Fruit fly (Drosophila melanogaster) whole organism, embryonic: ENCODE results near the gene CG13840.

ENCODE experiments used
- Adf1 ChIP-seq: fragments of 200-800 bp; sonication (Bioruptor generic); IDR thresholded peaks from 2 replicates; pipeline ENCODE4 v1.3.6; 2022; ENCODE audit warnings: missing biosample characterization, missing genetic modification characterization
- Atf3 ChIP-seq: fragments of 200-800 bp; sonication (Bioruptor generic); optimal IDR thresholded peaks from 3 replicates; lab custom pipeline; 2016; ENCODE audit warnings: missing biosample characterization, missing genetic modification characterization
- CG10147 ChIP-seq: fragments of 200-800 bp; sonication (Bioruptor generic); optimal IDR thresholded peaks from 2 replicates; lab custom pipeline; 2019; ENCODE audit warnings: missing biosample characterization, mild to moderate bottlenecking, missing genetic modification characterization, moderate library complexity
- CG10543 ChIP-seq: fragments of 200-800 bp; sonication (Bioruptor generic); optimal IDR thresholded peaks from 3 replicates; lab custom pipeline; 2017; ENCODE audit warnings: missing biosample characterization, mild to moderate bottlenecking, missing genetic modification characterization, moderate library complexity
- CG11504 ChIP-seq: fragments of 200-800 bp; sonication (Bioruptor generic); optimal IDR thresholded peaks from 3 replicates; lab custom pipeline; 2019; ENCODE audit warnings: missing biosample characterization, mild to moderate bottlenecking, missing genetic modification characterization, moderate library complexity
- CG11695 ChIP-seq: fragments of 200-800 bp; sonication (Bioruptor generic); IDR thresholded peaks from 3 replicates; pipeline ENCODE4 v1.3.6; 2022; ENCODE audit warnings: missing biosample characterization, missing genetic modification characterization
- CG12219 ChIP-seq: fragments of 200-800 bp; sonication (Bioruptor generic); optimal IDR thresholded peaks from 3 replicates; lab custom pipeline; 2018; ENCODE audit warnings: missing biosample characterization, mild to moderate bottlenecking, missing genetic modification characterization
- CG12659 ChIP-seq: fragments of 200-800 bp; sonication (Bioruptor generic); optimal IDR thresholded peaks from 3 replicates; lab custom pipeline; 2017; ENCODE audit warnings: mild to moderate bottlenecking, missing biosample characterization, missing genetic modification reagents, missing genetic modification characterization
- CG12744 ChIP-seq: fragments of 200-800 bp; sonication (Bioruptor generic); optimal IDR thresholded peaks from 2 replicates; lab custom pipeline; 2016; ENCODE audit warnings: missing biosample characterization, missing genetic modification characterization
- CG15514 ChIP-seq: fragments of 200-800 bp; sonication (Bioruptor generic); optimal IDR thresholded peaks from 3 replicates; lab custom pipeline; 2017; ENCODE audit warnings: missing biosample characterization, missing genetic modification characterization, mild to moderate bottlenecking, moderate library complexity, missing genetic modification reagents
- CG15696 ChIP-seq: fragments of 200-800 bp; sonication (Bioruptor generic); optimal IDR thresholded peaks from 2 replicates; lab custom pipeline; 2019; ENCODE audit warnings: missing biosample characterization, mild to moderate bottlenecking, missing genetic modification characterization, moderate library complexity
- CG16863 ChIP-seq: fragments of 200-800 bp; sonication (Bioruptor generic); optimal IDR thresholded peaks from 3 replicates; lab custom pipeline; 2016; ENCODE audit warnings: missing biosample characterization, missing genetic modification characterization
- CG17361 ChIP-seq: fragments of 200-800 bp; sonication (Bioruptor generic); IDR thresholded peaks from 3 replicates; pipeline ENCODE4 v1.3.6; 2022; ENCODE audit warnings: missing biosample characterization, missing genetic modification characterization
- CG18476 ChIP-seq: fragments of 200-800 bp; sonication (Bioruptor generic); optimal IDR thresholded peaks from 2 replicates; lab custom pipeline; 2016; ENCODE audit warnings: missing biosample characterization, mild to moderate bottlenecking, missing genetic modification characterization
- CG31441 ChIP-seq: fragments of 200-800 bp; sonication (Bioruptor generic); IDR thresholded peaks from 2 replicates; pipeline ENCODE4 v1.3.6; 2022; ENCODE audit warnings: missing biosample characterization, missing genetic modification characterization
- CG32532 ChIP-seq: fragments of 200-800 bp; sonication (Bioruptor generic); IDR thresholded peaks from 2 replicates; pipeline ENCODE4 v1.3.6; 2022; ENCODE audit warnings: missing biosample characterization, missing genetic modification characterization
- CG4424 ChIP-seq: fragments of 200-800 bp; sonication (Bioruptor generic); optimal IDR thresholded peaks from 3 replicates; lab custom pipeline; 2016; ENCODE audit warnings: missing biosample characterization, missing genetic modification characterization
- CG5180 ChIP-seq: fragments of 200-800 bp; sonication (Bioruptor generic); optimal IDR thresholded peaks from 3 replicates; lab custom pipeline; 2017; ENCODE audit warnings: missing biosample characterization, missing genetic modification characterization, mild to moderate bottlenecking, moderate library complexity, missing genetic modification reagents
- CG6254 ChIP-seq: fragments of 200-800 bp; sonication (Bioruptor generic); optimal IDR thresholded peaks from 3 replicates; lab custom pipeline; 2017; ENCODE audit warnings: mild to moderate bottlenecking, missing biosample characterization, missing genetic modification reagents, missing genetic modification characterization
- CG7372 ChIP-seq: fragments of 200-800 bp; sonication (Bioruptor generic); IDR thresholded peaks from 2 replicates; pipeline ENCODE4 v1.3.6; 2022; ENCODE audit warnings: missing biosample characterization, missing genetic modification characterization
- CG7786 ChIP-seq: fragments of 200-800 bp; sonication (Bioruptor generic); optimal IDR thresholded peaks from 2 replicates; lab custom pipeline; 2016; ENCODE audit warnings: missing biosample characterization, missing genetic modification characterization
- CG7987 ChIP-seq: fragments of 200-800 bp; sonication (Bioruptor generic); optimal IDR thresholded peaks from 2 replicates; lab custom pipeline; 2018; ENCODE audit warnings: missing biosample characterization, mild to moderate bottlenecking, missing genetic modification characterization, moderate library complexity
- CG8944 ChIP-seq: fragments of 200-800 bp; sonication (Bioruptor generic); optimal IDR thresholded peaks from 3 replicates; lab custom pipeline; 2016; ENCODE audit warnings: missing biosample characterization, missing genetic modification characterization
- CG9609 ChIP-seq: fragments of 200-800 bp; sonication (Bioruptor generic); optimal IDR thresholded peaks from 3 replicates; lab custom pipeline; 2016; ENCODE audit warnings: missing biosample characterization, missing genetic modification characterization
- CG9876 ChIP-seq: fragments of 200-800 bp; sonication (Bioruptor generic); optimal IDR thresholded peaks from 2 replicates; lab custom pipeline; 2016; ENCODE audit warnings: missing biosample characterization, missing genetic modification characterization
- CoRest ChIP-seq: fragments of 200-800 bp; sonication (Bioruptor generic); optimal IDR thresholded peaks from 3 replicates; lab custom pipeline; 2018; ENCODE audit warnings: missing biosample characterization, mild to moderate bottlenecking, missing genetic modification characterization, moderate library complexity
- Doc2 ChIP-seq: fragments of 200-800 bp; sonication (Bioruptor generic); IDR thresholded peaks from 2 replicates; pipeline ENCODE4 v1.3.6; 2022; ENCODE audit warnings: missing biosample characterization, missing genetic modification characterization
- Ets97D ChIP-seq: fragments of 200-800 bp; sonication (Bioruptor generic); optimal IDR thresholded peaks from 3 replicates; lab custom pipeline; 2016; ENCODE audit warnings: missing biosample characterization, missing genetic modification characterization
- Hr78 ChIP-seq, 2 experiments: fragments of 200-800 bp in 1 of 2; fragments of >200 bp in 1 of 2; sonication (Bioruptor generic) in 1 of 2; optimal IDR thresholded peaks; 2 replicates each; lab custom pipeline; 2017 to 2019; ENCODE audit warnings: missing biosample characterization in 2 of 2, missing genetic modification characterization in 2 of 2, mild to moderate bottlenecking in 1 of 2, moderate library complexity in 1 of 2
- Kr ChIP-seq: fragments of 200-800 bp; sonication (Bioruptor generic); optimal IDR thresholded peaks from 2 replicates; lab custom pipeline; 2017; ENCODE audit warnings: missing biosample characterization, mild to moderate bottlenecking, missing genetic modification characterization
- Myb ChIP-seq: fragments of 200-800 bp; sonication (Bioruptor generic); optimal IDR thresholded peaks from 2 replicates; lab custom pipeline; 2016; ENCODE audit warnings: missing biosample characterization, missing genetic modification characterization
- Nf-YB ChIP-seq: fragments of 200-800 bp; sonication (Bioruptor generic); optimal IDR thresholded peaks from 3 replicates; lab custom pipeline; 2019; ENCODE audit warnings: missing biosample characterization, mild to moderate bottlenecking, missing genetic modification characterization, moderate library complexity
- Oli ChIP-seq: fragments of 200-800 bp; sonication (Bioruptor generic); optimal IDR thresholded peaks from 2 replicates; lab custom pipeline; 2018; ENCODE audit warnings: missing biosample characterization, mild to moderate bottlenecking, missing genetic modification characterization, moderate library complexity
- Scr ChIP-seq: fragments of 200-800 bp; sonication (Bioruptor generic); IDR thresholded peaks from 2 replicates; pipeline ENCODE4 v1.3.6; 2022; ENCODE audit warnings: missing biosample characterization, missing genetic modification characterization; ENCODE audit not compliant: partially characterized antibody
- Xbp1 ChIP-seq: fragments of 200-800 bp; sonication (Bioruptor generic); optimal IDR thresholded peaks from 3 replicates; lab custom pipeline; 2016; ENCODE audit warnings: missing biosample characterization, mild to moderate bottlenecking, missing genetic modification characterization
- danr ChIP-seq: fragments of 200-800 bp; sonication (Bioruptor generic); IDR thresholded peaks from 2 replicates; pipeline ENCODE4 v1.3.6; 2022; ENCODE audit warnings: missing biosample characterization, missing genetic modification characterization
- en ChIP-seq: fragments of 200-800 bp; sonication (Bioruptor generic); optimal IDR thresholded peaks from 2 replicates; lab custom pipeline; 2016; ENCODE audit warnings: missing biosample characterization, missing genetic modification characterization
- lbe ChIP-seq: fragments of 200-800 bp; sonication (Bioruptor generic); optimal IDR thresholded peaks from 2 replicates; lab custom pipeline; 2016; ENCODE audit warnings: missing biosample characterization, mild to moderate bottlenecking, missing genetic modification characterization
- luna ChIP-seq: fragments of 200-800 bp; sonication (Bioruptor generic); optimal IDR thresholded peaks from 2 replicates; lab custom pipeline; 2016; ENCODE audit warnings: missing biosample characterization, missing genetic modification characterization
- mam ChIP-seq: fragments of 200-800 bp; sonication (Bioruptor generic); optimal IDR thresholded peaks from 3 replicates; lab custom pipeline; 2016; ENCODE audit warnings: missing biosample characterization, missing genetic modification characterization
- nom ChIP-seq: fragments of 200-800 bp; sonication (Bioruptor generic); optimal IDR thresholded peaks from 2 replicates; lab custom pipeline; 2017; ENCODE audit warnings: missing biosample characterization, missing genetic modification characterization, mild to moderate bottlenecking, moderate library complexity, missing genetic modification reagents
- peb ChIP-seq: fragments of 200-800 bp; sonication (Bioruptor generic); IDR thresholded peaks from 2 replicates; pipeline ENCODE4 v1.3.6; 2022; ENCODE audit warnings: missing biosample characterization, missing genetic modification characterization
- psq ChIP-seq: fragments of 200-800 bp; sonication (Bioruptor generic); optimal IDR thresholded peaks from 2 replicates; lab custom pipeline; 2017; ENCODE audit warnings: missing biosample characterization, missing genetic modification characterization
- pum ChIP-seq: fragments of 200-800 bp; sonication (Bioruptor generic); optimal IDR thresholded peaks from 2 replicates; lab custom pipeline; 2016; ENCODE audit warnings: missing biosample characterization, missing genetic modification characterization
- repo ChIP-seq: fragments of 200-800 bp; sonication (Bioruptor generic); optimal IDR thresholded peaks from 2 replicates; lab custom pipeline; 2016; ENCODE audit warnings: missing biosample characterization, missing genetic modification characterization
- rib ChIP-seq: fragments of 200-800 bp; sonication (Bioruptor generic); IDR thresholded peaks from 2 replicates; pipeline ENCODE4 v1.3.6; 2022; ENCODE audit warnings: missing biosample characterization, missing genetic modification characterization
- seq ChIP-seq: fragments of 200-800 bp; sonication (Bioruptor generic); IDR thresholded peaks from 2 replicates; pipeline ENCODE4 v1.3.6; 2022; ENCODE audit warnings: missing biosample characterization, missing genetic modification characterization
- sob ChIP-seq: fragments of 200-800 bp; sonication (Bioruptor generic); IDR thresholded peaks from 2 replicates; pipeline ENCODE4 v1.3.6; 2022; ENCODE audit warnings: missing biosample characterization, missing genetic modification characterization
- stwl ChIP-seq: fragments of 200-800 bp; sonication (Bioruptor generic); optimal IDR thresholded peaks from 3 replicates; lab custom pipeline; 2018; ENCODE audit warnings: missing biosample characterization, mild to moderate bottlenecking, missing genetic modification characterization, moderate library complexity
- tio ChIP-seq: fragments of 200-800 bp; sonication (Bioruptor generic); optimal IDR thresholded peaks from 2 replicates; lab custom pipeline; 2017; ENCODE audit warnings: missing biosample characterization, missing genetic modification characterization, inconsistent platforms
- wek ChIP-seq: fragments of 200-800 bp; sonication (Bioruptor generic); optimal IDR thresholded peaks from 3 replicates; lab custom pipeline; 2018; ENCODE audit warnings: missing biosample characterization, mild to moderate bottlenecking, missing genetic modification characterization, moderate library complexity

CG13840 gene

dm6 chr3R:22861982-22862381 lies 46.0 kb upstream of the CG13840 start (continued):
- TF ChIP-seq CG5180 (GFP tag; lab: Kevin White, UChicago), result peak; percentile 34
- TF ChIP-seq wek, result peak; percentile 2
- peak; percentile 36 for TF ChIP-seq CG15514 (GFP tag; lab: Kevin White, UChicago)
- TF ChIP-seq CG12219 (GFP tag; lab: Kevin White, UChicago), result peak; percentile 59
- TF ChIP-seq CG7372, result no peak
- TF ChIP-seq CG12744 (GFP tag; lab: Kevin White, UChicago), result no peak
- peak; percentile 31 for TF ChIP-seq Atf3 (GFP tag; lab: Kevin White, UChicago)
- no peak for TF ChIP-seq Hr78 (GFP tag; optimal IDR thresholded peaks at IDR 0.05; lab: Kevin White, UChicago)
- peak; percentile 26 for TF ChIP-seq Xbp1 (GFP tag; lab: Kevin White, UChicago)
- no peak for TF ChIP-seq luna (GFP tag; lab: Kevin White, UChicago)
- TF ChIP-seq CG11695, result 0 out of 3 replicates have a peak, but pooled peaks have one; percentile 28
- TF ChIP-seq CG9876 (GFP tag; lab: Kevin White, UChicago), result no peak
- peak; percentile 52 for TF ChIP-seq CG12659 (GFP tag; lab: Kevin White, UChicago)
- TF ChIP-seq seq (GFP tag; lab: Robert Waterston, UW), result no peak
- peak; percentile 9 for TF ChIP-seq Myb (GFP tag; lab: Kevin White, UChicago)
- no peak for TF ChIP-seq stwl (tag; lab: Kevin White, UChicago)
- TF ChIP-seq Doc2 (GFP tag; lab: Robert Waterston, UW), result no peak
- 0 out of 2 replicates have a peak, but pooled peaks have one; percentile 47 for TF ChIP-seq sob (GFP tag; lab: Robert Waterston, UW)
- TF ChIP-seq CG10147 (GFP tag; lab: Kevin White, UChicago), result peak; percentile 33
- TF ChIP-seq repo (GFP tag; lab: Kevin White, UChicago), result no peak
- peak; percentile 33 for TF ChIP-seq CG18476 (GFP tag; lab: Kevin White, UChicago)
- peak; percentile 65 for TF ChIP-seq Oli
- TF ChIP-seq CG17361 (GFP tag; lab: Robert Waterston, UW), result peak; percentile 48; the same call in 2 of the 3 replicates
- TF ChIP-seq rib, result no peak
- peak; percentile 15 for TF ChIP-seq CG9609 (GFP tag; lab: Kevin White, UChicago)
- TF ChIP-seq Ets97D (GFP tag; lab: Kevin White, UChicago), result no peak
- no peak for TF ChIP-seq psq (GFP tag; lab: Kevin White, UChicago)
- no peak for TF ChIP-seq CG7987 (GFP tag; lab: Kevin White, UChicago)
- peak; percentile 70 for TF ChIP-seq CoRest (tag; lab: Kevin White, UChicago)
- no peak for TF ChIP-seq tio
- TF ChIP-seq en, result no peak
- peak; percentile 73 for TF ChIP-seq CG11504 (tag; lab: Kevin White, UChicago)
- no peak for TF ChIP-seq lbe (GFP tag; lab: Kevin White, UChicago)
- TF ChIP-seq mam (GFP tag; lab: Kevin White, UChicago), result peak; percentile 26
- peak; percentile 17; the same call in 1 of the 2 replicates for TF ChIP-seq Adf1 (GFP tag; lab: Robert Waterston, UW)
- TF ChIP-seq CG31441 (GFP tag; lab: Robert Waterston, UW), result peak; percentile 70
- no peak for TF ChIP-seq Scr
- no peak for TF ChIP-seq nom (GFP tag; lab: Kevin White, UChicago)
- no peak for TF ChIP-seq Kr (GFP tag; lab: Kevin White, UChicago)
- TF ChIP-seq CG6254 (GFP tag; lab: Kevin White, UChicago), result peak; percentile 13
- TF ChIP-seq peb (GFP tag; lab: Robert Waterston, UW), result 0 out of 2 replicates have a peak, but pooled peaks have one; percentile 34
- TF ChIP-seq Nf-YB, result peak; percentile 21
- no peak for TF ChIP-seq CG8944
- TF ChIP-seq CG16863 (GFP tag; lab: Kevin White, UChicago), result peak; percentile 54
- peak; percentile 24 for TF ChIP-seq pum (GFP tag; lab: Kevin White, UChicago)
- peak; percentile 31 for TF ChIP-seq CG10543
- peak; percentile 51 for TF ChIP-seq CG7786 (GFP tag; lab: Kevin White, UChicago)
- peak; percentile 14 for TF ChIP-seq CG4424 (GFP tag; lab: Kevin White, UChicago)
- peak; percentile 65 for TF ChIP-seq CG32532 (GFP tag; lab: Robert Waterston, UW)
- TF ChIP-seq danr (GFP tag; lab: Robert Waterston, UW), result no peak
- no peak for TF ChIP-seq CG15696
